Worm (Caenorhabditis elegans): ENCODE data around the gene acdh-11.

DNA sequence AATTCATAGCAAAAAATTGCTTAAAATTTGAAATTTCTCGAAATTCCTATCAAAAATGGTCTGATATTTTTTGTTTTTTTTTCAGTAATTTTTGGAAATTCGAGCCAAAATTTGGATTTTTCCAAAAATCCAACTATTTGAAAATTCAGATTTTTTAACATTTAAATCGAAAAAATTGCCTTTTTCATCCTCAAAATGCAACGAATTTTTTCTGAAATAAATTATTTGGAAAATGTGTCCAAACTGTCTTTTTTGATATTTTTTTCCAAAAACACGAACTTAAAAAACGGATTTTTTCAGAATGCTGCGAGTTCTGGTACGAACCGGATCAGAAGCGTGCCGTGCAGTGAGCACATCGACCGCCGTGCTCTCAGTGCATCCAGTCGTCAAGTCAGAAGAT lies 49.1 kb downstream of the acdh-11 start, which contains the start of gene mrpl-22:
- TF ChIP-seq nhr-237 (tag; optimal IDR thresholded peaks at IDR 0.05) (no peak), flh-1 (GFP tag; optimal IDR thresholded peaks at IDR 0.05) (no peak), ztf-11 (tag; optimal IDR thresholded peaks at IDR 0.05) (no peak), lsy-2 (tag; optimal IDR thresholded peaks at IDR 0.05) (no peak), ceh-83 (GFP tag; optimal IDR thresholded peaks at IDR 0.05) (no peak), ces-1 (GFP tag; optimal IDR thresholded peaks at IDR 0.05) (no peak), unc-39 (tag; optimal IDR thresholded peaks at IDR 0.05) (no peak), lin-13 (tag; optimal IDR thresholded peaks at IDR 0.05) (no peak), hlh-1 (tag; optimal IDR thresholded peaks at IDR 0.05) (no peak), mab-5 (tag; optimal IDR thresholded peaks at IDR 0.05) (no peak), pha-4 (tag; optimal IDR thresholded peaks at IDR 0.05) (no peak), nhr-12 (tag; optimal IDR thresholded peaks at IDR 0.05) (no peak), unc-62 (GFP tag; optimal IDR thresholded peaks at IDR 0.05) (no peak), blmp-1 (tag; optimal IDR thresholded peaks at IDR 0.05) (no peak)
